Worm (Caenorhabditis elegans) whole organism, L1 larva: ENCODE results near the gene cya-2.

ENCODE experiments used
- C04F5.9 ChIP-seq: sonication (generic microtip); optimal IDR thresholded peaks from 2 replicates; lab custom pipeline; 2016; ENCODE audit warnings: missing genetic modification characterization, missing compliant biosample characterization
- blmp-1 ChIP-seq: fragments of 150-350 bp; optimal IDR thresholded peaks from 2 replicates; lab custom pipeline; 2014; ENCODE audit warnings: missing biosample characterization, missing genetic modification characterization
- ces-1 ChIP-seq: fragments of 150-350 bp; optimal IDR thresholded peaks from 2 replicates; lab custom pipeline; 2014; ENCODE audit warnings: missing biosample characterization, missing genetic modification reagents, missing genetic modification characterization
- dpl-1 ChIP-seq, 3 experiments: fragments of 150-350 bp in 2 of 3; sonication (generic microtip) in 1 of 3; optimal IDR thresholded peaks; 2 replicates each; lab custom pipeline; 2014 to 2017; ENCODE audit warnings: missing biosample characterization in 3 of 3, missing genetic modification characterization in 3 of 3, missing genetic modification reagents in 3 of 3
- ets-5 ChIP-seq: fragments of 200-800 bp; sonication (Bioruptor generic); IDR thresholded peaks from 2 replicates; pipeline ENCODE4 v1.3.6; 2022; ENCODE audit warnings: missing genetic modification characterization, missing compliant biosample characterization
- lin-35 ChIP-seq, 2 experiments: fragments of 150-350 bp; optimal IDR thresholded peaks; 2 replicates each; lab custom pipeline; 2014; ENCODE audit warnings: missing biosample characterization in 2 of 2, missing genetic modification characterization in 2 of 2, missing genetic modification reagents in 2 of 2
- lsy-2 ChIP-seq, 2 experiments: fragments of 150-350 bp; optimal IDR thresholded peaks; 2 replicates each; lab custom pipeline; 2014; ENCODE audit warnings: missing biosample characterization in 2 of 2, missing genetic modification characterization in 2 of 2
- nhr-76 ChIP-seq: sonication (generic microtip); optimal IDR thresholded peaks from 2 replicates; lab custom pipeline; 2017; ENCODE audit warnings: missing biosample characterization, missing genetic modification characterization
- rnt-1 ChIP-seq: sonication (generic microtip); optimal IDR thresholded peaks from 2 replicates; lab custom pipeline; 2016; ENCODE audit warnings: mild to moderate bottlenecking, missing genetic modification characterization, moderate library complexity, missing compliant biosample characterization
- snpc-4 ChIP-seq: fragments of 150-350 bp; optimal IDR thresholded peaks from 2 replicates; lab custom pipeline; 2014; ENCODE audit warnings: missing biosample characterization, missing genetic modification characterization
- sup-37 ChIP-seq: fragments of 200-800 bp; sonication (Bioruptor generic); optimal IDR thresholded peaks from 2 replicates; lab custom pipeline; 2018; ENCODE audit warnings: mild to moderate bottlenecking, missing genetic modification characterization, missing compliant biosample characterization
- tbx-2 ChIP-seq: sonication (generic microtip); optimal IDR thresholded peaks from 2 replicates; lab custom pipeline; 2016; ENCODE audit warnings: missing genetic modification characterization, missing compliant biosample characterization
- ztf-11 ChIP-seq, 2 experiments: sonication (generic microtip); optimal IDR thresholded peaks; 2 replicates each; lab custom pipeline; 2016 to 2017; ENCODE audit warnings: missing genetic modification characterization in 2 of 2, missing biosample characterization in 1 of 2, missing compliant biosample characterization in 1 of 2
- ztf-4 ChIP-seq: fragments of 150-350 bp; optimal IDR thresholded peaks from 2 replicates; lab custom pipeline; 2014; ENCODE audit warnings: missing biosample characterization, missing genetic modification characterization

DNA sequence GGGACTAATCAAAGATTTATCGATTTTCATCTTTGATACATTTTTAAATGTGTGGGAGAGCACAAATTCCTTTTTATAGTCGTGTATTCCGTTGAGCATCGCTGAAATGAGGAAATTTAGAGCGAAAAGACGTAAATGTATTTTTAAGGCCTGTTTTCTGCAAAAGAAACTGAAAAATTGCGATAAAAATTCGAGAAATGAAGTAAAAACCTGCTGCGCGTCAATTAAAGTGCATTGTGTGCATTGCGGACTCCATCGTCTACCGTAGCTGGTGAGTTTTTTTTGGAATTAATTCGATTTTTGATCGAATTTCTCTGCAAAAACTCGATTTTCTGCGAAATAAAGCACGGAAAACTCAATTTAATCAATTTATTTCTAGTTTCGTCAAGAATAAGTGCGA, 15.9 kb upstream of the cya-2 start, which contains the start of gene bath-19:
- TF ChIP-seq lsy-2 (tag; optimal IDR thresholded peaks at IDR 0.05; lab: Kevin White, UChicago) (no peak), ets-5 (no peak), nhr-76 (no peak), snpc-4 (tag; lab: Kevin White, UChicago) (no peak), blmp-1 (tag; lab: Kevin White, UChicago) (no peak), ztf-11 (tag; optimal IDR thresholded peaks at IDR 0.05; lab: Kevin White, UChicago) (no peak), lin-35 (GFP tag; optimal IDR thresholded peaks at IDR 0.05; lab: Kevin White, UChicago) (no peak), tbx-2 (tag; lab: Kevin White, UChicago) (no peak), ztf-4 (tag; lab: Kevin White, UChicago) (no peak), sup-37 (GFP tag; lab: Kevin White, UChicago) (no peak), ces-1 (GFP tag; lab: Kevin White, UChicago) (no peak), rnt-1 (tag; lab: Kevin White, UChicago) (no peak), C04F5.9 (tag; lab: Kevin White, UChicago) (no peak), dpl-1 (GFP tag; optimal IDR thresholded peaks at IDR 0.05; lab: Kevin White, UChicago) (no peak)
